Worm (Caenorhabditis elegans) whole organism, L1 larva: ENCODE data around the gene Y54G2A.72.

Experiments
- C04F5.9 ChIP-seq: sonication (generic microtip); optimal IDR thresholded peaks from 2 replicates; lab custom pipeline; 2016; ENCODE audit warnings: missing genetic modification characterization, missing compliant biosample characterization
- C34B4.2 ChIP-seq: sonication (generic microtip); optimal IDR thresholded peaks from 2 replicates; lab custom pipeline; 2017; ENCODE audit warnings: mild to moderate bottlenecking, missing genetic modification characterization, missing compliant biosample characterization
- F16B12.6 ChIP-seq: fragments of 150-350 bp; optimal IDR thresholded peaks from 2 replicates; lab custom pipeline; 2014; ENCODE audit warnings: missing biosample characterization, missing genetic modification characterization
- Y116A8C.19 ChIP-seq: sonication (generic microtip); optimal IDR thresholded peaks from 2 replicates; lab custom pipeline; 2016; ENCODE audit warnings: missing compliant biosample characterization, missing genetic modification characterization, borderline replicate concordance
- aha-1 ChIP-seq: fragments of 150-350 bp; optimal IDR thresholded peaks from 2 replicates; lab custom pipeline; 2014; ENCODE audit warnings: missing biosample characterization, missing genetic modification characterization
- alr-1 ChIP-seq: fragments of 200-800 bp; sonication (Bioruptor generic); optimal IDR thresholded peaks from 2 replicates; lab custom pipeline; 2018; ENCODE audit warnings: borderline replicate concordance, mild to moderate bottlenecking, missing genetic modification characterization, missing compliant biosample characterization
- aly-2 ChIP-seq: fragments of 150-350 bp; optimal IDR thresholded peaks from 2 replicates; lab custom pipeline; 2014; ENCODE audit warnings: missing biosample characterization, missing genetic modification characterization
- ama-1 ChIP-seq: fragments of 150-350 bp; optimal IDR thresholded peaks from 2 replicates; lab custom pipeline; 2014
- blmp-1 ChIP-seq: fragments of 150-350 bp; optimal IDR thresholded peaks from 2 replicates; lab custom pipeline; 2014; ENCODE audit warnings: missing biosample characterization, missing genetic modification characterization
- ceh-8 ChIP-seq: fragments of 200-800 bp; sonication (Bioruptor generic); optimal IDR thresholded peaks from 2 replicates; lab custom pipeline; 2018; ENCODE audit warnings: mild to moderate bottlenecking, missing genetic modification characterization, moderate library complexity, missing compliant biosample characterization
- ceh-82 ChIP-seq, 3 experiments: fragments of 150-350 bp in 1 of 3; sonication (generic microtip) in 2 of 3; optimal IDR thresholded peaks; 2 replicates each; lab custom pipeline; 2014 to 2017; ENCODE audit warnings: missing biosample characterization in 3 of 3, missing genetic modification characterization in 3 of 3
- ceh-88 ChIP-seq: fragments of 200-800 bp; sonication (Bioruptor generic); IDR thresholded peaks from 2 replicates; pipeline ENCODE4 v1.3.6; 2022; ENCODE audit warnings: missing genetic modification characterization, missing compliant biosample characterization
- ceh-90 ChIP-seq: sonication (generic microtip); optimal IDR thresholded peaks from 2 replicates; lab custom pipeline; 2016; ENCODE audit warnings: missing genetic modification characterization, missing compliant biosample characterization
- egl-27 ChIP-seq, 2 experiments: fragments of 150-350 bp in 1 of 2; sonication (generic microtip); optimal IDR thresholded peaks; 3 replicates each; lab custom pipeline; 2017 to 2018; ENCODE audit warnings: missing biosample characterization in 2 of 2, missing genetic modification characterization in 2 of 2, missing genetic modification reagents in 2 of 2
- elt-2 ChIP-seq: sonication (generic microtip); optimal IDR thresholded peaks from 2 replicates; lab custom pipeline; 2016; ENCODE audit warnings: missing genetic modification characterization, mild to moderate bottlenecking, inconsistent platforms, missing compliant biosample characterization, missing genetic modification reagents
- fkh-10 ChIP-seq: sonication (generic microtip); optimal IDR thresholded peaks from 2 replicates; lab custom pipeline; 2017; ENCODE audit warnings: missing biosample characterization, missing genetic modification reagents, missing genetic modification characterization
- fkh-4 ChIP-seq: sonication (generic microtip); optimal IDR thresholded peaks from 2 replicates; lab custom pipeline; 2016; ENCODE audit warnings: missing compliant biosample characterization, missing genetic modification characterization, borderline replicate concordance
- fkh-8 ChIP-seq: sonication (generic microtip); optimal IDR thresholded peaks from 2 replicates; lab custom pipeline; 2016; ENCODE audit warnings: mild to moderate bottlenecking, missing genetic modification characterization, missing compliant biosample characterization
- fos-1 ChIP-seq: fragments of 150-350 bp; optimal IDR thresholded peaks from 2 replicates; lab custom pipeline; 2014; ENCODE audit warnings: missing biosample characterization, missing genetic modification characterization
- grh-1 ChIP-seq: fragments of 200-800 bp; sonication (Bioruptor generic); IDR thresholded peaks from 2 replicates; pipeline ENCODE4 v1.3.6; 2022; ENCODE audit warnings: missing genetic modification reagents, missing genetic modification characterization, missing compliant biosample characterization
- hlh-17 ChIP-seq: fragments of 200-800 bp; sonication (Bioruptor generic); optimal IDR thresholded peaks from 2 replicates; lab custom pipeline; 2018; ENCODE audit warnings: missing genetic modification characterization, mild to moderate bottlenecking, missing compliant biosample characterization, moderate library complexity, borderline replicate concordance
- hpl-2 ChIP-seq: fragments of 150-350 bp; optimal IDR thresholded peaks from 2 replicates; lab custom pipeline; 2014; ENCODE audit warnings: missing biosample characterization, missing genetic modification reagents, missing genetic modification characterization
- isw-1 ChIP-seq: fragments of 200-800 bp; sonication (Bioruptor generic); IDR thresholded peaks from 2 replicates; pipeline ENCODE4 v1.3.6; 2022; ENCODE audit warnings: missing genetic modification characterization, missing compliant biosample characterization
- lin-15B ChIP-seq: fragments of 150-350 bp; sonication (generic microtip); optimal IDR thresholded peaks from 3 replicates; lab custom pipeline; 2014; ENCODE audit warnings: missing biosample characterization, missing genetic modification characterization
- lin-35 ChIP-seq, 2 experiments: fragments of 150-350 bp; optimal IDR thresholded peaks; 2 replicates each; lab custom pipeline; 2014; ENCODE audit warnings: missing biosample characterization in 2 of 2, missing genetic modification characterization in 2 of 2, missing genetic modification reagents in 2 of 2
- lin-39 ChIP-seq: fragments of 150-350 bp; optimal IDR thresholded peaks from 2 replicates; lab custom pipeline; 2014; ENCODE audit warnings: missing biosample characterization, missing genetic modification reagents, missing genetic modification characterization
- lir-3 ChIP-seq: sonication (generic microtip); optimal IDR thresholded peaks from 2 replicates; lab custom pipeline; 2016; ENCODE audit warnings: mild to moderate bottlenecking, missing genetic modification characterization, moderate library complexity, missing compliant biosample characterization; ENCODE audit not compliant: poor library complexity
- mdl-1 ChIP-seq, 2 experiments: fragments of 150-350 bp; optimal IDR thresholded peaks; 2 replicates each; lab custom pipeline; 2014 to 2017; ENCODE audit warnings: missing biosample characterization in 2 of 2, missing genetic modification characterization in 2 of 2, inconsistent platforms in 1 of 2
- nhr-12 ChIP-seq: sonication (generic microtip); optimal IDR thresholded peaks from 2 replicates; lab custom pipeline; 2017; ENCODE audit warnings: missing biosample characterization, missing genetic modification characterization
- nhr-19 ChIP-seq: fragments of 200-800 bp; sonication (Bioruptor generic); conservative IDR thresholded peaks from 2 replicates; pipeline ENCODE4 v1.3.6; 2022; ENCODE audit warnings: missing genetic modification characterization, missing compliant biosample characterization
- nhr-20 ChIP-seq: sonication (generic microtip); optimal IDR thresholded peaks from 2 replicates; lab custom pipeline; 2016; ENCODE audit warnings: mild to moderate bottlenecking, missing genetic modification characterization, missing compliant biosample characterization
- nhr-237 ChIP-seq: fragments of 150-350 bp; optimal IDR thresholded peaks from 2 replicates; lab custom pipeline; 2014; ENCODE audit warnings: missing biosample characterization, missing genetic modification characterization
- nhr-28 ChIP-seq: fragments of 150-350 bp; optimal IDR thresholded peaks from 2 replicates; lab custom pipeline; 2014; ENCODE audit warnings: missing biosample characterization, missing genetic modification characterization
- nhr-77 ChIP-seq: fragments of 150-350 bp; optimal IDR thresholded peaks from 2 replicates; lab custom pipeline; 2014; ENCODE audit warnings: missing biosample characterization, missing genetic modification characterization
- nhr-84 ChIP-seq: sonication (generic microtip); optimal IDR thresholded peaks from 2 replicates; lab custom pipeline; 2017; ENCODE audit warnings: missing biosample characterization, missing genetic modification characterization
- nhr-85 ChIP-seq: sonication (generic microtip); peaks from one replicate; lab custom pipeline; 2016; ENCODE audit warnings: missing genetic modification characterization, inconsistent platforms, missing compliant biosample characterization
- pag-3 ChIP-seq: sonication (generic microtip); optimal IDR thresholded peaks from 2 replicates; lab custom pipeline; 2017; ENCODE audit warnings: missing genetic modification characterization, mild to moderate bottlenecking, missing compliant biosample characterization, antibody characterized with exemption, borderline replicate concordance; ENCODE audit not compliant: insufficient read depth
- rnt-1 ChIP-seq: sonication (generic microtip); optimal IDR thresholded peaks from 2 replicates; lab custom pipeline; 2016; ENCODE audit warnings: mild to moderate bottlenecking, missing genetic modification characterization, moderate library complexity, missing compliant biosample characterization
- snpc-4 ChIP-seq: fragments of 150-350 bp; optimal IDR thresholded peaks from 2 replicates; lab custom pipeline; 2014; ENCODE audit warnings: missing biosample characterization, missing genetic modification characterization
- sox-4 ChIP-seq: sonication (generic microtip); optimal IDR thresholded peaks from 2 replicates; lab custom pipeline; 2016; ENCODE audit warnings: missing genetic modification characterization, missing compliant biosample characterization
- sup-37 ChIP-seq: fragments of 200-800 bp; sonication (Bioruptor generic); optimal IDR thresholded peaks from 2 replicates; lab custom pipeline; 2018; ENCODE audit warnings: mild to moderate bottlenecking, missing genetic modification characterization, missing compliant biosample characterization
- unc-30 ChIP-seq: sonication (generic microtip); optimal IDR thresholded peaks from 2 replicates; lab custom pipeline; 2017; ENCODE audit warnings: missing biosample characterization, missing genetic modification characterization
- unc-62 ChIP-seq: fragments of 150-350 bp; optimal IDR thresholded peaks from 2 replicates; lab custom pipeline; 2014; ENCODE audit warnings: missing biosample characterization, missing genetic modification reagents, missing genetic modification characterization
- unc-86 ChIP-seq: sonication (generic microtip); optimal IDR thresholded peaks from 2 replicates; lab custom pipeline; 2016; ENCODE audit warnings: missing genetic modification characterization, missing compliant biosample characterization
- unc-98 ChIP-seq: fragments of 200-800 bp; sonication (Bioruptor generic); IDR thresholded peaks from 2 replicates; pipeline ENCODE4 v1.3.6; 2022; ENCODE audit warnings: missing genetic modification characterization, missing compliant biosample characterization
- xbp-1 ChIP-seq: sonication (generic microtip); optimal IDR thresholded peaks from 2 replicates; lab custom pipeline; 2016; ENCODE audit warnings: missing genetic modification characterization, missing compliant biosample characterization
- ztf-11 ChIP-seq, 2 experiments: sonication (generic microtip); optimal IDR thresholded peaks; 2 replicates each; lab custom pipeline; 2016 to 2017; ENCODE audit warnings: missing genetic modification characterization in 2 of 2, missing biosample characterization in 1 of 2, missing compliant biosample characterization in 1 of 2
- ztf-4 ChIP-seq: fragments of 150-350 bp; optimal IDR thresholded peaks from 2 replicates; lab custom pipeline; 2014; ENCODE audit warnings: missing biosample characterization, missing genetic modification characterization

The Y54G2A.72 gene

DNA sequence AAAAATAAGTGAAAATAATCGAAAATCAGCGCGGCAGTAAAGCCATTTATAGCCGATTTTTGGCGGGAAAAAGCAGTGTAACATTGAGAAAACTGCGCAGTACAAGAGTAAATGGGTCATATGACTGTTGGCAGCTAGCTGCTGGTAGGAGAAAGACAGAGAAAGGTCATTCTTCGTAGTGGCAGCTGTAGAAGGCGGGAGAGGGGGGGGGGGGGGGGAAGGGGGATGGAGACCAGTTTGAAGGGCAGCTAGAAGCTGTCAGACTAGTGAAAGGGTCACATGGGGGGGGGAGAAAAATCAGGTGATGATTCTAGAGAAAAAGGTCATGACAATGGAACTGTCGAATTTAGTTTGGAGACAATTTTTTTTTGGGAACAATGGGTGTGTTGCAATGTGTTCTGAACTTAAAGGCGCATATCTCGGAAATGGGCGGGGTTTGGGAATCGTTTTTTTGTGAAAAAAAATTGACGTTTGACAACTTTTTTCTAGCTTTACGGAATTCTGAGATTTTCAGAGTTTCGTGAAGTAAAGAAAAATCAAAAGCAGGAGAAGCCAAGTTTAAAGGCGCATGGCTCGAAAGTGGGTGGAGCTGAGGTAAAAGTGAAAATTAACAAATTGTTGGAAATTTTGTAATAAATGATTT, 5.6 kb upstream of the Y54G2A.72 start (continued):
- no peak for TF ChIP-seq egl-27 (tag; optimal IDR thresholded peaks at IDR 0.05; lab: Kevin White, UChicago)
- no peak for TF ChIP-seq fkh-8 (tag; lab: Kevin White, UChicago)
- TF ChIP-seq fos-1 (tag; lab: Kevin White, UChicago), result no peak
- no peak for TF ChIP-seq nhr-12 (tag; lab: Kevin White, UChicago)
- TF ChIP-seq nhr-84 (tag; lab: Kevin White, UChicago), result no peak
- no peak for TF ChIP-seq lin-39 (tag; lab: Kevin White, UChicago)
- TF ChIP-seq, all 84 proteins: peak for 11

- TF ChIP-seq ceh-8, result no peak
- no peak for TF ChIP-seq unc-98 (GFP tag; lab: Robert Waterston, UW)
- TF ChIP-seq grh-1 (GFP tag; lab: Robert Waterston, UW), result no peak
- TF ChIP-seq fkh-4, result no peak
- no peak for TF ChIP-seq ceh-90 (tag; lab: Kevin White, UChicago)
- no peak for TF ChIP-seq aly-2
- TF ChIP-seq nhr-77, result no peak
- no peak for TF ChIP-seq C04F5.9 (tag; lab: Kevin White, UChicago)
- TF ChIP-seq elt-2, result no peak
- no peak for TF ChIP-seq ceh-82 (tag; optimal IDR thresholded peaks at IDR 0.05; lab: Kevin White, UChicago)
- no peak for TF ChIP-seq unc-30
- peak; percentile 76 for TF ChIP-seq nhr-85 (tag; lab: Kevin White, UChicago)
- no peak for TF ChIP-seq aha-1 (tag; lab: Kevin White, UChicago)
- TF ChIP-seq ztf-4 (tag; lab: Kevin White, UChicago), result no peak
- TF ChIP-seq nhr-84 (tag; lab: Kevin White, UChicago), result no peak
- no peak for TF ChIP-seq hlh-17
- no peak for TF ChIP-seq alr-1 (tag; lab: Kevin White, UChicago)
- no peak for TF ChIP-seq fos-1 (tag; lab: Kevin White, UChicago)
- peak; percentile 73 for TF ChIP-seq ama-1 (lab: Kevin White, UChicago)
- no peak for TF ChIP-seq hpl-2 (GFP tag; lab: Kevin White, UChicago)
- peak; percentile 12 for TF ChIP-seq nhr-19 (GFP tag; lab: Robert Waterston, UW)
- no peak for TF ChIP-seq ztf-11 (tag; optimal IDR thresholded peaks at IDR 0.05; lab: Kevin White, UChicago)
- TF ChIP-seq unc-86 (tag; lab: Kevin White, UChicago), result no peak
- no peak for TF ChIP-seq nhr-237 (tag; lab: Kevin White, UChicago)
- TF ChIP-seq unc-62, result no peak
- no peak for TF ChIP-seq xbp-1
- TF ChIP-seq lin-39 (tag; lab: Kevin White, UChicago), result no peak
- TF ChIP-seq lin-35 (GFP tag; optimal IDR thresholded peaks at IDR 0.05; lab: Kevin White, UChicago), result peak in 1 of 2 experiments; percentile 39
- no peak for TF ChIP-seq C34B4.2 (tag; lab: Kevin White, UChicago)
- no peak for TF ChIP-seq sox-4 (tag; lab: Kevin White, UChicago)
- TF ChIP-seq fkh-10 (GFP tag; lab: Kevin White, UChicago), result no peak
- TF ChIP-seq rnt-1 (tag; lab: Kevin White, UChicago), result peak; percentile 22
- no peak for TF ChIP-seq Y116A8C.19 (tag; lab: Kevin White, UChicago)
- peak in 1 of 2 experiments; percentile 25 for TF ChIP-seq mdl-1 (tag; optimal IDR thresholded peaks at IDR 0.05; lab: Kevin White, UChicago)
- no peak for TF ChIP-seq fkh-8 (tag; lab: Kevin White, UChicago)
- TF ChIP-seq lir-3 (tag; lab: Kevin White, UChicago), result no peak
- TF ChIP-seq pag-3 (tag; lab: Kevin White, UChicago), result peak; percentile 14
- peak; percentile 86 for TF ChIP-seq blmp-1
- no peak for TF ChIP-seq isw-1
- no peak for TF ChIP-seq snpc-4 (tag; lab: Kevin White, UChicago)
- TF ChIP-seq F16B12.6, result no peak
- TF ChIP-seq ceh-88, result no peak
- no peak for TF ChIP-seq nhr-28 (tag; lab: Kevin White, UChicago)
- peak; percentile 57 for TF ChIP-seq nhr-20 (tag; lab: Kevin White, UChicago)
- TF ChIP-seq sup-37 (GFP tag; lab: Kevin White, UChicago), result peak; percentile 8
- TF ChIP-seq lin-15B, result no peak
- TF ChIP-seq egl-27 (tag; optimal IDR thresholded peaks at IDR 0.05; lab: Kevin White, UChicago), result no peak
Measured at ce11 chrIV:2773382-2773979, 4.5 kb upstream of the Y54G2A.72 start.
